Worm (Caenorhabditis elegans): ENCODE measurements around the gene F57A8.6.

DNA sequence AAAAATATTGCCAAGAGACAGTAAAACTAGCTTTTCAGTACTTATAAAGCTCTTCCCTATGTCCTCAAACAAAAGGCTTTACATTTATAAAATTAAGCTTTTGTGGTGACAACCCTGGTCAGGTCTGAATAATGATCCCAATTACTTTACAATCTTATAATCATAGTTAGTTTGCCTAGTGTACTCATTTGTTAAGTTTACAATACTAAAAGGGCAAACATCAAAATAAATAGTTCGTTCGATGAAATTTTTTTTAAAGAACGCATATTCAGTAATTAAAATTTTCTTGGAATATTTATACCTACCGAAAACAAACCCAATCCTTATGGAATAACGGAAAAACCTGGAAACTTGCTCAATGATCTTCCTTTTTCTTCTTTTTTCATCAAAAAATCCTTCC, 14.9 kb downstream of the F57A8.6 start:
- TF ChIP-seq nhr-6 (tag; optimal IDR thresholded peaks at IDR 0.05), result no peak
- TF ChIP-seq lin-11 (tag; optimal IDR thresholded peaks at IDR 0.05), result no peak
- no peak for TF ChIP-seq ama-1 (optimal IDR thresholded peaks at IDR 0.05)
- no peak for TF ChIP-seq zag-1 (tag; optimal IDR thresholded peaks at IDR 0.05)
- no peak for TF ChIP-seq ceh-82 (tag; optimal IDR thresholded peaks at IDR 0.05)
- no peak for TF ChIP-seq mdl-1 (tag; optimal IDR thresholded peaks at IDR 0.05)
- TF ChIP-seq unc-55 (GFP tag; optimal IDR thresholded peaks at IDR 0.05), result no peak
- TF ChIP-seq elt-3 (tag; optimal IDR thresholded peaks at IDR 0.05), result no peak
- TF ChIP-seq skn-1 (tag; optimal IDR thresholded peaks at IDR 0.05), result no peak
- no peak for TF ChIP-seq sma-9 (GFP tag; optimal IDR thresholded peaks at IDR 0.05)
- TF ChIP-seq sma-9 (tag; optimal IDR thresholded peaks at IDR 0.05), result no peak
- no peak for TF ChIP-seq lsy-2 (tag; optimal IDR thresholded peaks at IDR 0.05)
- no peak for TF ChIP-seq fos-1 (tag; optimal IDR thresholded peaks at IDR 0.05)
